Fruit fly (Drosophila melanogaster) whole organism, wandering third instar larva: ENCODE data around the gene CG15023.
A peak's percentile ranks its signal among the peaks of the same experiment; 100 is the strongest.

Source experiments
- CG32264 ChIP-seq: fragments of 200-800 bp; sonication (Bioruptor generic); optimal IDR thresholded peaks from 2 replicates; lab custom pipeline; 2016; ENCODE audit warnings: missing biosample characterization, missing genetic modification characterization
- CG9705 ChIP-seq: fragments of 200-800 bp; sonication (Bioruptor generic); optimal IDR thresholded peaks from 2 replicates; lab custom pipeline; 2018; ENCODE audit warnings: missing biosample characterization, mild to moderate bottlenecking, missing genetic modification characterization
- CrebA ChIP-seq: fragments of 200-800 bp; sonication (Bioruptor generic); optimal IDR thresholded peaks from 2 replicates; lab custom pipeline; 2016; ENCODE audit warnings: missing biosample characterization, mild to moderate bottlenecking, missing genetic modification characterization, borderline replicate concordance
- Dfd ChIP-seq: fragments of >200 bp; optimal IDR thresholded peaks from 2 replicates; lab custom pipeline; 2017; ENCODE audit warnings: missing biosample characterization, missing genetic modification characterization
- Dif ChIP-seq: fragments of 200-275, 200-300 bp; sonication (Bioruptor generic); optimal IDR thresholded peaks from 2 replicates; lab custom pipeline; 2018; ENCODE audit warnings: missing biosample characterization, missing genetic modification characterization; ENCODE audit not compliant: partially characterized antibody
- GATAd ChIP-seq: sonication (Bioruptor generic); optimal IDR thresholded peaks from 2 replicates; lab custom pipeline; 2016; ENCODE audit warnings: missing biosample characterization, missing genetic modification characterization
- HLH106 ChIP-seq: fragments of 200-800 bp; optimal IDR thresholded peaks from 3 replicates; lab custom pipeline; 2019; ENCODE audit warnings: missing biosample characterization, mild to moderate bottlenecking, missing genetic modification characterization, moderate library complexity
- Hr78 ChIP-seq: fragments of >200 bp; optimal IDR thresholded peaks from 2 replicates; lab custom pipeline; 2017; ENCODE audit warnings: missing biosample characterization, missing genetic modification characterization
- Hr83 ChIP-seq: fragments of 200-300 bp; sonication (Bioruptor generic); optimal IDR thresholded peaks from 2 replicates; lab custom pipeline; 2016; ENCODE audit warnings: missing biosample characterization, mild to moderate bottlenecking, missing genetic modification characterization, moderate library complexity; ENCODE audit not compliant: poor library complexity, severe bottlenecking
- Jra ChIP-seq: sonication (Bioruptor generic); optimal IDR thresholded peaks from 2 replicates; lab custom pipeline; 2016; ENCODE audit warnings: missing biosample characterization, missing genetic modification characterization
- Mio ChIP-seq: sonication (Bioruptor generic); optimal IDR thresholded peaks from 2 replicates; lab custom pipeline; 2016; ENCODE audit warnings: missing biosample characterization, missing genetic modification characterization
- Myc ChIP-seq: fragments of >200 bp; optimal IDR thresholded peaks from 2 replicates; lab custom pipeline; 2017
- N ChIP-seq: fragments of >200 bp; optimal IDR thresholded peaks from 2 replicates; lab custom pipeline; 2018; ENCODE audit warnings: missing biosample characterization, missing external identifiers, missing genetic modification characterization
- Rel ChIP-seq, 2 experiments: fragments of 200-800 bp; sonication (Bioruptor generic) in 1 of 2; optimal IDR thresholded peaks; 2 replicates in 1 of 2; 3 replicates in 1 of 2; lab custom pipeline; 2016 to 2019; ENCODE audit warnings: mild to moderate bottlenecking in 2 of 2, missing biosample characterization in 2 of 2, missing genetic modification characterization in 2 of 2, moderate library complexity in 1 of 2
- Vsx2 ChIP-seq: fragments of 200-300, 225-300 bp; sonication (Bioruptor generic); optimal IDR thresholded peaks from 2 replicates; lab custom pipeline; 2018; ENCODE audit warnings: missing biosample characterization, missing genetic modification characterization; ENCODE audit not compliant: partially characterized antibody
- br ChIP-seq: fragments of 200-800 bp; sonication (Bioruptor generic); optimal IDR thresholded peaks from 2 replicates; lab custom pipeline; 2016; ENCODE audit warnings: missing biosample characterization, missing genetic modification characterization
- dl ChIP-seq, 2 experiments: fragments of 175-275, 200-275 bp in 1 of 2; fragments of 200-275 bp in 1 of 2; sonication (Bioruptor generic); optimal IDR thresholded peaks; lab custom pipeline; 2018; ENCODE audit warnings: mild to moderate bottlenecking in 2 of 2, missing biosample characterization in 2 of 2, missing genetic modification characterization in 2 of 2, moderate library complexity in 2 of 2; ENCODE audit not compliant: partially characterized antibody in 2 of 2, insufficient read depth in 1 of 2
- dmrt93B ChIP-seq: fragments of 200-800 bp; sonication (Bioruptor generic); optimal IDR thresholded peaks from 2 replicates; lab custom pipeline; 2018; ENCODE audit warnings: missing biosample characterization, mild to moderate bottlenecking, missing genetic modification characterization
- dsf ChIP-seq: sonication (Bioruptor generic); optimal IDR thresholded peaks from 2 replicates; lab custom pipeline; 2016; ENCODE audit warnings: missing biosample characterization, missing genetic modification characterization, borderline replicate concordance
- ey ChIP-seq: fragments of 200-800 bp; sonication (Bioruptor generic); optimal IDR thresholded peaks from 2 replicates; lab custom pipeline; 2016; ENCODE audit warnings: missing biosample characterization, missing genetic modification characterization
- h ChIP-seq: fragments of 200-800 bp; sonication (Bioruptor generic); optimal IDR thresholded peaks from 3 replicates; lab custom pipeline; 2016; ENCODE audit warnings: missing biosample characterization, mild to moderate bottlenecking, missing genetic modification characterization
- jim ChIP-seq: fragments of 175-275, 200-325 bp; sonication (Bioruptor generic); optimal IDR thresholded peaks from 2 replicates; lab custom pipeline; 2016; ENCODE audit warnings: missing biosample characterization, mild to moderate bottlenecking, missing genetic modification characterization
- lola ChIP-seq: fragments of >200 bp; optimal IDR thresholded peaks from 2 replicates; lab custom pipeline; 2017; ENCODE audit warnings: missing biosample characterization, missing genetic modification characterization
- pan ChIP-seq: fragments of >200 bp; optimal IDR thresholded peaks from 2 replicates; lab custom pipeline; 2017
- rgr ChIP-seq: fragments of 200-800 bp; sonication (Bioruptor generic); optimal IDR thresholded peaks from 3 replicates; lab custom pipeline; 2016; ENCODE audit warnings: missing biosample characterization, mild to moderate bottlenecking, missing genetic modification characterization
- sage ChIP-seq: fragments of 200-800 bp; sonication (Bioruptor generic); optimal IDR thresholded peaks from 2 replicates; lab custom pipeline; 2016; ENCODE audit warnings: missing biosample characterization, mild to moderate bottlenecking, missing genetic modification characterization
- sv ChIP-seq: fragments of 200-800 bp; sonication (Bioruptor generic); optimal IDR thresholded peaks from 3 replicates; lab custom pipeline; 2016; ENCODE audit warnings: missing biosample characterization, missing genetic modification characterization
- tai ChIP-seq: sonication (Bioruptor generic); optimal IDR thresholded peaks from 2 replicates; lab custom pipeline; 2016; ENCODE audit warnings: missing biosample characterization, missing genetic modification characterization
- woc ChIP-seq: sonication (Bioruptor generic); optimal IDR thresholded peaks from 2 replicates; lab custom pipeline; 2016; ENCODE audit warnings: missing biosample characterization, mild to moderate bottlenecking, missing genetic modification characterization

CG15023 gene

DNA sequence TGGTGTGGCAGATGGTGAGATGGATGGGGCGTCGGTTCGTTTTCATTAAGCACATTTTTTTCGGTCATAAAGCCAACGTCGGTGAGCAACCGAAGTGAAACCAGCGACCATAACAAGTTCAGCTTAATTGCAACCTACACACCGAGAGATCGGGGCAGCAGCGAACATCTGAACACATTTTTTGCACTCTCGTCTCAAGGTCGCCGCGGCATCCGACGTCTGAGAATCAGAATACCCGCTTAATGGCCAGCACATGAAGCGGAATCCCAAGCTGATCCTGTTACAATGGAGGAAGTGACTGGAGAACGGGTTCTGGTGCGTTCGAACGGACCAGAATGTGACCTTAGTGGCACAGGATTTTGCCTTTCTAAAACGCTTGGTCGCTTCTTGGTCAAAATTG lies 32.3 kb upstream of the CG15023 start:
- TF ChIP-seq rgr (GFP tag; lab: Kevin White, UChicago) (no peak), Jra (no peak), Rel (GFP tag; optimal IDR thresholded peaks at IDR 0.05; lab: Kevin White, UChicago) (no peak), Rel (tag; optimal IDR thresholded peaks at IDR 0.05; lab: Kevin White, UChicago) (peak; percentile 23), woc (GFP tag; lab: Kevin White, UChicago) (no peak), Hr78 (GFP tag; lab: Kevin White, UChicago) (no peak)

DNA sequence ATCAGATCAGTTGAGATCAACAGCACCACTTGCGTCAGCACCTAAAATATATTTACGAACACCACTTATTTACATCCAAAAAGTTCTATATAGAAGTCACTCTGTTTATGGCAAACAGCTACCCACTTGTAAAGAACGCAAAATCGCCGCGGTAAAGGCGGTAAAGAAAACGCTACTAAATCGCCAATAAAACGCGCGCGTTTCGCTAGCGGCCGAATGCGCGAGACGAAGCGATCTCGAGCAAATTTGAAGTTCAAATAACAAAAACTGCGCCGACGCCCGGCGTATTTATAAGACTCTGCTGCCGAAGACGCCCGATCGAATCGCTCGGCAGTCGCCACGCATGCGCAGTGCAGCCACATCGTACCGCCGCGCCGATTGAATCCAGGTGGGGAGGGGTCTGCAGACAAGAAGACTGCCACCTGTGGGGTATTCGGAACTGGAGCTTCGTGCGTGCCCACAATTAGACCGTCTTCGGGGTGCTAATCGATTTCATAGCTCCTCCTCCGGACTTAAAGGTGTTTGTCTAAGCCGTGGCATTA lies 29.5 kb upstream of the CG15023 start, which contains the start of gene CG13722:
TSS of gene CG13722 (minus strand) at position 262 of the 542 bp plus-strand sequence.
- peak; percentile 45 for TF ChIP-seq Myc (lab: Kevin White, UChicago)
- TF ChIP-seq jim (GFP tag; lab: Kevin White, UChicago) = no peak

DNA sequence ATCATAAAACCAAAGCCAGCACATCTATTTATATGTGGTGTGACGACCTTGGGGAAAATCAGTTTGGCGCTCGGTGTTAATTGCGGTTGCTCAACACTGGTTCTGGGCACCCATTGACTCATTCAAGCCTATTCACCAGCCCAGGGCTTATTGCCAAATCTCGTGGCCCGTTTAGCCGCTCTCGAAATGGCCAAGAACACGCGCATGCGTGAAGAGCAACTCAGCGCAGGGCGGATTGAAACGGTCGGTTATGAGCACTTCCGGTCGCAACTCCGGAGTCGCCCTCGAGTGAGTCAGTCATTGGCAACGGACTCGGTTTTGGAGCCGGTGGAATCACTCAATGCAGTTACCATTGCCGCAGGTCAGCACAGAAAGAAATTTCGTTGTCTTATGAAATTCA lies 28.2 kb upstream of the CG15023 start:
- no peak for TF ChIP-seq ey
- no peak for TF ChIP-seq lola (GFP tag; lab: Kevin White, UChicago)
- TF ChIP-seq Dfd = no peak
- TF ChIP-seq, all 38 proteins: peak for 0

DNA sequence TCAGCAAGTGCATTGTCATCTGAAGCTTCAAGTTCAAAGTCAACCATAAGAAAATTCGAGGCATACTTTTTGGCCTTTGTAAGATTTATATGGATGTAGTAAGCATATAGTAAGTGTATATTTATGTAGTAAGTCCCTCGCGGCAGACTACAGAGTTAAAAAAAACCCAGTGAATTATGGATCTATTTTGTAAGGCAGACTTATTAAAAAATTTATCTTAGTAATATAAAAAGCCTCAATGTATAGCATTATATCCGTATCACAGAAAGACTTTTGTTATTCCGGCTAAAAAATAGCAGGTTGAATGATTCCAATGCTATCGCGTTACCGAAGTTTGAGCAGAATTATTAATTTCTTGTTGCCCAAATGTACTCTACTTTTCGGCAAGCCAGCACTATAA lies 23.3 kb upstream of the CG15023 start:
- peak; percentile 50 for TF ChIP-seq Myc (lab: Kevin White, UChicago)
- no peak for TF ChIP-seq br (GFP tag; lab: Kevin White, UChicago)
- TF ChIP-seq Dfd = no peak
- TF ChIP-seq N (GFP tag; lab: Kevin White, UChicago) = peak; percentile 27
- TF ChIP-seq Dif (GFP tag; lab: Kevin White, UChicago) = no peak

DNA sequence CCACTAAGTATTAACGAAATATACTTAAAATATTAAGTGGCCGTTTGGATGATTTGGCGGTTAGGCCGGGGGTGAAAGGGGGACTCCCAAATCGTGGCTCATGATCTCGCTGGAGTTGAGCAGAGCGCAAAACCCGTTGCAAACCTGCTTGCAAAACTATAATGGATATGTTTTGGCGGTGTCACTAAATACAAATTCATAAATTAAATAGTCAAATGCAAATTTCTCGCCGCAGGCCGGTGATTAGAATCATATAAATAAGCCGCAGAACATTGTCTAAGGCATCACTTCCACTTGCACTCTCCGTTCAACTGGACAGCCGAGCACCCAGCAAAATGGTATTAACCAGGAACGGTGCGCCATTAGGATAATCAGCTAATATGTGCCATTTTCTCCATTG lies 21.2 kb upstream of the CG15023 start, which contains the start of gene CG11350:
TSS of gene CG11350 (plus strand) at position 301 of the 400 bp plus-strand sequence.
- no peak for TF ChIP-seq Jra
- TF ChIP-seq Hr78 (GFP tag; lab: Kevin White, UChicago) = no peak
- no peak for TF ChIP-seq Hr83 (GFP tag; lab: Kevin White, UChicago)
- no peak for TF ChIP-seq Mio (GFP tag; lab: Kevin White, UChicago)
- TF ChIP-seq lola (GFP tag; lab: Kevin White, UChicago) = no peak
- TF ChIP-seq sv = no peak
- TF ChIP-seq dsf (GFP tag; lab: Kevin White, UChicago) = no peak
- no peak for TF ChIP-seq br (GFP tag; lab: Kevin White, UChicago)
- TF ChIP-seq h (GFP tag; lab: Kevin White, UChicago) = no peak
- TF ChIP-seq CG32264 (GFP tag; lab: Kevin White, UChicago) = no peak
- no peak for TF ChIP-seq sage (GFP tag; lab: Kevin White, UChicago)
- no peak for TF ChIP-seq dl (GFP tag; optimal IDR thresholded peaks at IDR 0.05; lab: Kevin White, UChicago; ENCODE audit: insufficient read depth in 1 of 2, partially characterized antibody in 2 of 2)
- no peak for TF ChIP-seq Vsx2 (GFP tag; lab: Kevin White, UChicago)
- no peak for TF ChIP-seq rgr (GFP tag; lab: Kevin White, UChicago)
- TF ChIP-seq CG9705 (GFP tag; lab: Kevin White, UChicago) = no peak
- no peak for TF ChIP-seq CrebA (GFP tag; lab: Kevin White, UChicago)
- no peak for TF ChIP-seq Myc (lab: Kevin White, UChicago)
- no peak for TF ChIP-seq jim (GFP tag; lab: Kevin White, UChicago)
- TF ChIP-seq ey = no peak

DNA sequence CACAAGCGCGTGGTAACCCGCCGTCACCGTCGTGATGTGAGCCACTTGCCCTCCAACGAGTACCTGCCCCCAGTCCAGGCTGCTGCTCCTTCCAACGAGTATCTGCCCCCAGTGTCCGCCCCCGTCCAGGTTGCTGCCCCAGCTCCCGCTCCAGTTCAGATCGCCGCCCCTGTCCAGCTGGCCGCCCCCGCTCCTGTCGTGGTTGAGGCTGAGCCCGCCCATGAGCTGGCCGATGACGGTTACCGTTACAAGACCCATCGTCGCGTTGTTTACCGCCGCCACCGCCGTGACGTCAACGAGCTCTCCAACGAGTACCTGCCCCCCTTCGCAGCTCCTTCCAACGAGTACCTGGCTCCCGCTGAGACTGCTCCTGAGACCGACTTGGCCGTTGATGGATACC lies 19.5 kb upstream of the CG15023 start:
- TF ChIP-seq pan (lab: Kevin White, UChicago) (no peak), CG9705 (GFP tag; lab: Kevin White, UChicago) (no peak), sv (no peak), HLH106 (tag; lab: Kevin White, UChicago) (no peak), Rel (GFP tag; optimal IDR thresholded peaks at IDR 0.05; lab: Kevin White, UChicago) (no peak), Rel (tag; optimal IDR thresholded peaks at IDR 0.05; lab: Kevin White, UChicago) (no peak), GATAd (no peak), tai (GFP tag; lab: Kevin White, UChicago) (no peak), Jra (no peak), Vsx2 (GFP tag; lab: Kevin White, UChicago) (no peak), dmrt93B (GFP tag; lab: Kevin White, UChicago) (no peak)
